Worm (Caenorhabditis elegans) whole organism, L4/young adult: ENCODE measurements around the gene F49C12.12.

Experiments used
- W03F9.2 ChIP-seq: fragments of 150-350 bp; optimal IDR thresholded peaks from 2 replicates; lab custom pipeline; 2014; ENCODE audit warnings: missing biosample characterization, missing genetic modification characterization
- dao-5 ChIP-seq: sonication (generic microtip); optimal IDR thresholded peaks from 2 replicates; lab custom pipeline; 2016; ENCODE audit warnings: missing genotype, missing genetic modification characterization, moderate library complexity, missing compliant biosample characterization
- him-1 ChIP-seq: sonication (generic microtip); optimal IDR thresholded peaks from 2 replicates; lab custom pipeline; 2016; ENCODE audit warnings: missing genotype, missing genetic modification reagents, missing genetic modification characterization, missing compliant biosample characterization

ce11 chrIV:9320023-9320422 is 866 bp downstream of the F49C12.12 start:
- no peak for TF ChIP-seq W03F9.2 (tag; lab: Kevin White, UChicago)
- TF ChIP-seq dao-5 = no peak
- no peak for TF ChIP-seq him-1 (tag; lab: Kevin White, UChicago)
